Worm (Caenorhabditis elegans): ENCODE measurements around the gene C04E6.8.

Gene C04E6.8

ce11 chrV:5836616-5836982, 47.0 kb downstream of the C04E6.8 start, which contains the start of gene col-140:
TSS of gene col-140 (minus strand) at chrV:5836834.
- TF ChIP-seq ztf-4 (tag; optimal IDR thresholded peaks at IDR 0.05) (no peak), unc-30 (tag; optimal IDR thresholded peaks at IDR 0.05) (no peak), efl-1 (optimal IDR thresholded peaks at IDR 0.05) (no peak), efl-1 (GFP tag; optimal IDR thresholded peaks at IDR 0.05 in 1 of 2) (peak in 1 of 2 experiments; percentile 70), hlh-17 (GFP tag; optimal IDR thresholded peaks at IDR 0.05; ENCODE audit: borderline replicate concordance) (no peak), hpl-2 (GFP tag; optimal IDR thresholded peaks at IDR 0.05) (no peak), pag-3 (tag; optimal IDR thresholded peaks at IDR 0.05; ENCODE audit: borderline replicate concordance, insufficient read depth) (no peak), nhr-85 (tag) (peak; percentile 33)

- no peak for TF ChIP-seq lir-3 (tag; optimal IDR thresholded peaks at IDR 0.05; ENCODE audit: poor library complexity)
- TF ChIP-seq nhr-12 (tag; optimal IDR thresholded peaks at IDR 0.05): no peak
- TF ChIP-seq dsc-1 (tag; optimal IDR thresholded peaks at IDR 0.05): no peak
- no peak for TF ChIP-seq mab-9 (GFP tag; IDR thresholded peaks at IDR 0.05)
- TF ChIP-seq nhr-85 (tag): no peak
- no peak for TF ChIP-seq unc-98 (GFP tag; IDR thresholded peaks at IDR 0.05)
- no peak for TF ChIP-seq isw-1 (GFP tag; IDR thresholded peaks at IDR 0.05)
- TF ChIP-seq nhr-28 (tag; optimal IDR thresholded peaks at IDR 0.05): no peak
- TF ChIP-seq vab-15 (tag; optimal IDR thresholded peaks at IDR 0.05): no peak
- no peak for TF ChIP-seq F16B12.6 (tag; optimal IDR thresholded peaks at IDR 0.05)
- TF ChIP-seq nhr-11 (tag; optimal IDR thresholded peaks at IDR 0.05): no peak
- no peak for TF ChIP-seq sox-4 (tag; optimal IDR thresholded peaks at IDR 0.05)
- TF ChIP-seq mep-1 (tag; optimal IDR thresholded peaks at IDR 0.05): no peak
- TF ChIP-seq ztf-4 (tag; optimal IDR thresholded peaks at IDR 0.05): no peak
- TF ChIP-seq fkh-10 (GFP tag; optimal IDR thresholded peaks at IDR 0.05): no peak
- TF ChIP-seq nhr-19 (GFP tag; conservative IDR thresholded peaks at IDR 0.05): no peak
- no peak for TF ChIP-seq lin-15B (tag; optimal IDR thresholded peaks at IDR 0.05)
Measured at ce11 chrV:5835979-5836615, 47.5 kb downstream of the C04E6.8 start.

- TF ChIP-seq aha-1 (tag; optimal IDR thresholded peaks at IDR 0.05): no peak
- no peak for TF ChIP-seq efl-1 (optimal IDR thresholded peaks at IDR 0.05)
- TF ChIP-seq efl-1 (GFP tag; optimal IDR thresholded peaks at IDR 0.05 in 1 of 2): peak in 1 of 2 experiments; percentile 10
- no peak for TF ChIP-seq zip-4 (GFP tag; optimal IDR thresholded peaks at IDR 0.05)
- TF ChIP-seq zag-1 (tag; optimal IDR thresholded peaks at IDR 0.05): no peak
- no peak for TF ChIP-seq ztf-11 (tag; optimal IDR thresholded peaks at IDR 0.05)
- TF ChIP-seq F16B12.6 (tag; optimal IDR thresholded peaks at IDR 0.05): no peak
Measured at ce11 chrV:5835397-5835796, 48.2 kb downstream of the C04E6.8 start.

- TF ChIP-seq grh-1 (GFP tag; IDR thresholded peaks at IDR 0.05): no peak
Measured at ce11 chrV:5833531-5833930, 50.1 kb downstream of the C04E6.8 start, which contains the start of gene srh-76. TSS of gene srh-76 (plus strand) at chrV:5833831.

- TF ChIP-seq nhr-90 (tag; optimal IDR thresholded peaks at IDR 0.05; ENCODE audit: poor library complexity): peak; percentile 54
- no peak for TF ChIP-seq zip-4 (GFP tag; optimal IDR thresholded peaks at IDR 0.05)
- peak; percentile 81 for TF ChIP-seq nhr-71 (tag; optimal IDR thresholded peaks at IDR 0.05)
- peak; percentile 89 for TF ChIP-seq nhr-20 (tag; optimal IDR thresholded peaks at IDR 0.05)
- TF ChIP-seq unc-130 (tag; optimal IDR thresholded peaks at IDR 0.05): no peak
- no peak for TF ChIP-seq sox-4 (tag; optimal IDR thresholded peaks at IDR 0.05)
- TF ChIP-seq lin-14 (GFP tag; optimal IDR thresholded peaks at IDR 0.05): peak; percentile 84
- TF ChIP-seq snu-23 (GFP tag; optimal IDR thresholded peaks at IDR 0.05): peak; percentile 66
- TF ChIP-seq blmp-1 (tag; optimal IDR thresholded peaks at IDR 0.05): peak; percentile 87
- TF ChIP-seq tbx-2 (tag; optimal IDR thresholded peaks at IDR 0.05): peak; percentile 66
- no peak for TF ChIP-seq rnt-1 (tag; optimal IDR thresholded peaks at IDR 0.05)
- TF ChIP-seq lin-35 (GFP tag; optimal IDR thresholded peaks at IDR 0.05): peak in 1 of 2 experiments; percentile 44
- peak; percentile 14 for TF ChIP-seq irx-1 (tag; optimal IDR thresholded peaks at IDR 0.05)
- TF ChIP-seq elt-3 (tag; optimal IDR thresholded peaks at IDR 0.05): peak in 3 of 6 experiments; percentile 7 to 85 (median 13)
- TF ChIP-seq dpl-1 (GFP tag; optimal IDR thresholded peaks at IDR 0.05): peak in 1 of 3 experiments; percentile 10
- TF ChIP-seq nhr-47 (tag; optimal IDR thresholded peaks at IDR 0.05): peak; percentile 9
- TF ChIP-seq nhr-19 (GFP tag; conservative IDR thresholded peaks at IDR 0.05): peak; percentile 57
- TF ChIP-seq mdl-1 (tag; optimal IDR thresholded peaks at IDR 0.05): peak in 1 of 2 experiments; percentile 45
- TF ChIP-seq aly-2 (tag; optimal IDR thresholded peaks at IDR 0.05): no peak
- no peak for TF ChIP-seq pqm-1 (tag; optimal IDR thresholded peaks at IDR 0.05)
Measured at ce11 chrV:5832799-5833198, 50.8 kb downstream of the C04E6.8 start.
